Worm (Caenorhabditis elegans): ENCODE results near the gene pgph-2.

ce11 chrV:5726463-5726862 lies 38.5 kb upstream of the pgph-2 start, which contains the start of gene K09H11.4:
- TF ChIP-seq attf-6 (GFP tag; IDR thresholded peaks at IDR 0.05) (no peak), bed-1 (GFP tag; IDR thresholded peaks at IDR 0.05) (no peak), nfya-1 (tag; optimal IDR thresholded peaks at IDR 0.05; ENCODE audit: borderline replicate concordance, insufficient read depth) (no peak), lin-35 (GFP tag; optimal IDR thresholded peaks at IDR 0.05) (no peak), Y56A3A.18 (GFP tag; IDR thresholded peaks at IDR 0.05) (no peak), lin-54 (GFP tag; optimal IDR thresholded peaks at IDR 0.05) (no peak), lsl-1 (GFP tag; optimal IDR thresholded peaks at IDR 0.05) (no peak)

All from whole organism, young adult.